Worm (Caenorhabditis elegans): ENCODE data around the gene C50H11.13.

DNA sequence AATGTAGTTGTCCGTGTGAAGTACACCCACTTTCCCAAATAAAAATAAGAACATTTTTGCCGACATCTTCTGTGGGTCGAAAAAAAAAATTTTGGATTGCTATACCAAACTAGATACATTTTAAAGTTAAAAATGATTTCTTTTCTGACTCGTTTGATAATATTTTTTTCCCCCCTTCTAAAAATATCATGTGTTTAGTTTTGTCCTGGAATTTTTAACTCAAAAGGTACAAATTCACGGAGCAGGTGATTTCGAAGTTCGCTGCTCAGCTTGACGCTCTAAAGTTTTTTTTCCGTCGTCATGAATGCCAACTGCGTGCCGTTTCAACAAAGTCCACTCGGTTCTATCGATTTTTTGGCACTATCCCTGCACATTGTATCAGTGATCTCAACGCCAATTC is 5.5 kb downstream of the C50H11.13 start, which contains the start of gene srh-185:
- TF ChIP-seq pha-2 (tag; optimal IDR thresholded peaks at IDR 0.05) (no peak), nhr-11 (tag; optimal IDR thresholded peaks at IDR 0.05) (no peak), ceh-30 (tag; optimal IDR thresholded peaks at IDR 0.05) (no peak), rnt-1 (tag; optimal IDR thresholded peaks at IDR 0.05) (no peak), ama-1 (optimal IDR thresholded peaks at IDR 0.05) (no peak), hlh-30 (tag; optimal IDR thresholded peaks at IDR 0.05; ENCODE audit: insufficient read depth) (no peak), K02D7.2 (tag; optimal IDR thresholded peaks at IDR 0.05) (no peak)

Data from whole organism, late embryonic.